Worm (Caenorhabditis elegans): ENCODE measurements around the gene nlp-21.

ce11 chrIII:11378910-11379309 is 14.2 kb downstream of the nlp-21 start:
- TF ChIP-seq flt-1 (GFP tag; IDR thresholded peaks at IDR 0.05) (no peak), scrt-1 (GFP tag; IDR thresholded peaks at IDR 0.05) (no peak), hmg-4 (GFP tag; optimal IDR thresholded peaks at IDR 0.05) (no peak), ama-1 (optimal IDR thresholded peaks at IDR 0.05) (no peak), pes-1 (GFP tag; IDR thresholded peaks at IDR 0.05) (no peak), F13C5.2 (tag; optimal IDR thresholded peaks at IDR 0.05) (no peak), tbx-37 (GFP tag; conservative IDR thresholded peaks at IDR 0.05) (no peak), ets-7 (tag; optimal IDR thresholded peaks at IDR 0.05) (no peak), tbx-11 (GFP tag; IDR thresholded peaks at IDR 0.05) (no peak), hnd-1 (tag; optimal IDR thresholded peaks at IDR 0.05) (no peak), aly-1 (tag; optimal IDR thresholded peaks at IDR 0.05) (no peak)
